Fruit fly (Drosophila melanogaster): Measurements from ENCODE around the gene nmd.

nmd gene

dm6 chr2L:10259960-10260749, 43.6 kb downstream of the nmd start:
- TF ChIP-seq Dll (optimal IDR thresholded peaks at IDR 0.05) (no peak), CG8478 (optimal IDR thresholded peaks at IDR 0.05) (no peak), EcR (GFP tag; optimal IDR thresholded peaks at IDR 0.05) (no peak), usp (GFP tag; optimal IDR thresholded peaks at IDR 0.05) (no peak), pan (optimal IDR thresholded peaks at IDR 0.05) (no peak), psq (optimal IDR thresholded peaks at IDR 0.05) (no peak)

DNA sequence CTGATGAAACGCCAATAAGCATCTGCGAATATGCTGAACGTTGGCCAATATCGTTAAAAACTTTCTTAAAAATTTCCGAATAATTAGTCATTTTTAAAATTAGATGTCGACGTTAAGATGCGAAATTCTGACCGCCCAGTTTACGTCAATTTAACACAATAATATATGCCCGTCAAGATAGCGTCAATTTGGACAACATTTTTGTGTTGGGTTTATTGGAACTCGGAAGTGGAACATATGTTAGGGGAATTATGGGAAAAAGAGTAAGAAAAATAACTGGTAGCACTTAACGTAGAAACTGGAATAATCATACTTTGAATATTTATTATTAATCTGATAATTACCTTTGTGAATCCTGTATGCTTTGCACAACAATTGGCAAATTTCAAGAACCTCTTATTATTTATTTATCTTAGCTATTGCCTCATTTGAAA, 48.0 kb downstream of the nmd start, which contains the start of gene CG5676:
CG5676 (minus strand) TSS at position 167 of the 434 bp plus-strand sequence.
- TF ChIP-seq usp (GFP tag; optimal IDR thresholded peaks at IDR 0.05): no peak
- TF ChIP-seq EcR (GFP tag; optimal IDR thresholded peaks at IDR 0.05): no peak
- no peak for TF ChIP-seq Dll (optimal IDR thresholded peaks at IDR 0.05)
- TF ChIP-seq psq (optimal IDR thresholded peaks at IDR 0.05): no peak
- TF ChIP-seq CG8478 (optimal IDR thresholded peaks at IDR 0.05): no peak
- TF ChIP-seq pan (optimal IDR thresholded peaks at IDR 0.05): no peak
